Fruit fly (Drosophila melanogaster) S2 (cell line): ENCODE data around the gene betaCOP.

Experiments
- CG8478 ChIP-seq: fragments of >200 bp; optimal IDR thresholded peaks from 2 replicates; lab custom pipeline; 2018
- CTCF ChIP-seq, 2 experiments: fragments of >200 bp; optimal IDR thresholded peaks; 2 replicates each; lab custom pipeline; 2018

DNA sequence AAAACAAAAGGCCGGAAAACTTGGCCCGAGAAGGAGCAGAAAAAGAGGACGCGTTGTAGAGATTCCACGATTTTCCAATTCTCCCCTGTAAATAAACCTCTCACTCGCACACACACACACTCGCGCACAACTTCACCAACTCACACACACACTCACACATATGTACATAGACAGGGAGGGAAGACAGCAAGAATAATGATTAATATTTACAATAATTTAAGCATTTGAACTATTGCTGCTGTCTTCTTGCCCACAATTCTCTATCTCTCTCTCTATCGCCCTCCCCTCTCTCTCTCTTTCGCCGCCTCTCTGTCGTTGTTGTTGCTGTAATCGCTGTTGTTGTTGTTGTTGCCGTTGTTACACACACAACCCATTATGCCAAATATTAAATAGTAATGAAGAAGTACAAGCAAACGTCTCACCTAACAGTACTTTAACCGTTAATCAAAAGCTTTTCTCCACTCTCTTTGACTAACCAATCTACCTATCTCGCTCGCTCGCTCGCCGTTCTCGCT is 10.6 kb downstream of the betaCOP start:
- no peak for TF ChIP-seq CTCF (optimal IDR thresholded peaks at IDR 0.05; lab: Kevin White, UChicago)
- no peak for TF ChIP-seq CG8478 (lab: Kevin White, UChicago)
